Fruit fly (Drosophila melanogaster): ENCODE results near the gene Cox10.
A peak's percentile ranks its signal among the peaks of the same experiment; 100 is the strongest.

The Cox10 gene

dm6 chr2L:10306518-10307260 lies 24.6 kb upstream of the Cox10 start, which contains the start of the genes CG5390 and CG4968 (continued):
- TF ChIP-seq grn (GFP tag; optimal IDR thresholded peaks at IDR 0.05): no peak
- TF ChIP-seq gfzf (GFP tag; optimal IDR thresholded peaks at IDR 0.05): peak; percentile 33
- TF ChIP-seq aop (GFP tag; IDR thresholded peaks at IDR 0.05): no peak
- peak; percentile 20; the same call in 1 of the 2 replicates for TF ChIP-seq rib (GFP tag; IDR thresholded peaks at IDR 0.05)
- no peak for TF ChIP-seq Hmx (GFP tag; optimal IDR thresholded peaks at IDR 0.05)
- TF ChIP-seq CG17829 (tag; optimal IDR thresholded peaks at IDR 0.05): peak; percentile 79
- peak; percentile 77 for TF ChIP-seq Ets97D (GFP tag; optimal IDR thresholded peaks at IDR 0.05)
- TF ChIP-seq tgo (GFP tag; IDR thresholded peaks at IDR 0.05): peak; percentile 45; the same call in 1 of the 3 replicates
- peak; percentile 78 for TF ChIP-seq Nf-YC (tag; optimal IDR thresholded peaks at IDR 0.05)
- TF ChIP-seq lola (GFP tag; optimal IDR thresholded peaks at IDR 0.05): peak in 1 of 3 experiments; percentile 36
- TF ChIP-seq abd-A (tag; optimal IDR thresholded peaks at IDR 0.05): no peak
- no peak for TF ChIP-seq NC2β (GFP tag; optimal IDR thresholded peaks at IDR 0.05)
- TF ChIP-seq Kr (GFP tag; optimal IDR thresholded peaks at IDR 0.05): no peak
- no peak for TF ChIP-seq pum (GFP tag; optimal IDR thresholded peaks at IDR 0.05)
- TF ChIP-seq CG8281 (tag; optimal IDR thresholded peaks at IDR 0.05): peak; percentile 17
- TF ChIP-seq CG30403 (GFP tag; optimal IDR thresholded peaks at IDR 0.05): peak; percentile 73
- no peak; the same call in 1 of the 2 replicates for TF ChIP-seq chm (GFP tag; IDR thresholded peaks at IDR 0.05)
- TF ChIP-seq sd (tag; optimal IDR thresholded peaks at IDR 0.05): peak; percentile 71
- peak; percentile 59; the same call in 1 of the 2 replicates for TF ChIP-seq cas (GFP tag; IDR thresholded peaks at IDR 0.05)
- TF ChIP-seq CG10366 (GFP tag; IDR thresholded peaks at IDR 0.05): peak; percentile 72
- TF ChIP-seq jigr1 (GFP tag; IDR thresholded peaks at IDR 0.05): no peak
- TF ChIP-seq CG1233 (GFP tag; optimal IDR thresholded peaks at IDR 0.05): peak; percentile 46
- peak; percentile 50 for TF ChIP-seq fd96Cb (tag; optimal IDR thresholded peaks at IDR 0.05)
- peak; percentile 35; the same call in 2 of the 3 replicates for TF ChIP-seq knrl (GFP tag; IDR thresholded peaks at IDR 0.05; ENCODE audit: partially characterized antibody)
- peak; percentile 56 for TF ChIP-seq odd (GFP tag; optimal IDR thresholded peaks at IDR 0.05)
- no peak for TF ChIP-seq dm (GFP tag; optimal IDR thresholded peaks at IDR 0.05)
- peak; percentile 48 for TF ChIP-seq Adf1 (GFP tag; IDR thresholded peaks at IDR 0.05)
- TF ChIP-seq CG34376 (GFP tag; optimal IDR thresholded peaks at IDR 0.05): peak; percentile 37
- peak; percentile 55; the same call in 1 of the 3 replicates for TF ChIP-seq dysf (GFP tag; IDR thresholded peaks at IDR 0.05)
- no peak for TF ChIP-seq pita (GFP tag; optimal IDR thresholded peaks at IDR 0.05)
- no peak for TF ChIP-seq CG3838 (GFP tag; optimal IDR thresholded peaks at IDR 0.05)
- peak in 1 of 2 experiments; percentile 42 for TF ChIP-seq Pdp1 (GFP tag; optimal IDR thresholded peaks at IDR 0.05)
- peak; percentile 60 for TF ChIP-seq nerfin-1 (tag; optimal IDR thresholded peaks at IDR 0.05)
- TF ChIP-seq Dek (tag; optimal IDR thresholded peaks at IDR 0.05): no peak
- peak; percentile 17; the same call in 1 of the 2 replicates for TF ChIP-seq CG1024 (GFP tag; IDR thresholded peaks at IDR 0.05)
- no peak for TF ChIP-seq CG15073 (GFP tag; optimal IDR thresholded peaks at IDR 0.05)
- no peak for TF ChIP-seq br (optimal IDR thresholded peaks at IDR 0.05)
- TF ChIP-seq btn (GFP tag; optimal IDR thresholded peaks at IDR 0.05): no peak
- no peak for TF ChIP-seq Elba2 (GFP tag; optimal IDR thresholded peaks at IDR 0.05)
- TF ChIP-seq sc (optimal IDR thresholded peaks at IDR 0.05): no peak
- peak; percentile 28 for TF ChIP-seq sc (GFP tag; optimal IDR thresholded peaks at IDR 0.05)
- peak; percentile 73 for TF ChIP-seq CG12299 (tag; optimal IDR thresholded peaks at IDR 0.05)
- TF ChIP-seq MTF-1 (GFP tag; optimal IDR thresholded peaks at IDR 0.05; ENCODE audit: borderline replicate concordance): no peak
- TF ChIP-seq CG14710 (tag; optimal IDR thresholded peaks at IDR 0.05): peak; percentile 70
- peak; percentile 3 for TF ChIP-seq ems (GFP tag; optimal IDR thresholded peaks at IDR 0.05)
- peak; percentile 67 for TF ChIP-seq CG12155 (GFP tag; optimal IDR thresholded peaks at IDR 0.05)
- 0 out of 3 replicates have a peak, but pooled peaks have one; percentile 48 for TF ChIP-seq zfh1 (GFP tag; IDR thresholded peaks at IDR 0.05)
- no peak for TF ChIP-seq Hr39 (optimal IDR thresholded peaks at IDR 0.05)
- peak; percentile 55 for TF ChIP-seq al (GFP tag; IDR thresholded peaks at IDR 0.05)
- peak; percentile 68 for TF ChIP-seq HmgZ (tag; optimal IDR thresholded peaks at IDR 0.05)

Measured in whole organism, embryonic.